Fruit fly (Drosophila melanogaster): ENCODE results near the gene robl37BC.
A peak's percentile ranks its signal among the peaks of the same experiment; 100 is the strongest.

robl37BC gene

dm6 chr2L:19014032-19014880, 3.6 kb downstream of the robl37BC start (continued):
- TF ChIP-seq CG15601 (tag; optimal IDR thresholded peaks at IDR 0.05) (peak; percentile 66), Abd-B (GFP tag; optimal IDR thresholded peaks at IDR 0.05) (peak; percentile 53), CG1602 (GFP tag; optimal IDR thresholded peaks at IDR 0.05) (peak; percentile 36), lmd (GFP tag; IDR thresholded peaks at IDR 0.05) (peak; percentile 62), Camta (GFP tag; optimal IDR thresholded peaks at IDR 0.05) (no peak), fd102C (GFP tag; optimal IDR thresholded peaks at IDR 0.05) (no peak), CoRest (tag; optimal IDR thresholded peaks at IDR 0.05) (peak; percentile 83), yki (optimal IDR thresholded peaks at IDR 0.05) (no peak), PHDP (tag; optimal IDR thresholded peaks at IDR 0.05) (peak; percentile 81), Doc3 (GFP tag; IDR thresholded peaks at IDR 0.05; ENCODE audit: partially characterized antibody) (no peak), peb (GFP tag; IDR thresholded peaks at IDR 0.05) (no peak), lab (GFP tag; optimal IDR thresholded peaks at IDR 0.05) (peak; percentile 90), bigmax (GFP tag; optimal IDR thresholded peaks at IDR 0.05) (no peak), CG6854 (GFP tag; optimal IDR thresholded peaks at IDR 0.05) (peak; percentile 87), CG7839 (tag; optimal IDR thresholded peaks at IDR 0.05) (peak; percentile 87), CG7963 (GFP tag; IDR thresholded peaks at IDR 0.05; ENCODE audit: partially characterized antibody) (no peak), E2f1 (GFP tag; IDR thresholded peaks at IDR 0.05) (peak; percentile 47), HmgZ (tag; optimal IDR thresholded peaks at IDR 0.05) (peak; percentile 46), sc (optimal IDR thresholded peaks at IDR 0.05) (no peak), sc (GFP tag; optimal IDR thresholded peaks at IDR 0.05) (peak; percentile 49), Ada2b (GFP tag; IDR thresholded peaks at IDR 0.05) (peak; percentile 44; the same call in 1 of the 2 replicates), CG8359 (GFP tag; optimal IDR thresholded peaks at IDR 0.05; ENCODE audit: borderline replicate concordance) (peak; percentile 27), Jarid2 (GFP tag; optimal IDR thresholded peaks at IDR 0.05) (peak; percentile 38), CG2199 (GFP tag; IDR thresholded peaks at IDR 0.05) (no peak), fd3F (GFP tag; optimal IDR thresholded peaks at IDR 0.05) (peak; percentile 65), Med (GFP tag) (peak; percentile 65), CG10274 (GFP tag; optimal IDR thresholded peaks at IDR 0.05) (peak; percentile 15), BEAF-32 (GFP tag; optimal IDR thresholded peaks at IDR 0.05) (no peak), CG8924 (tag; optimal IDR thresholded peaks at IDR 0.05) (peak; percentile 83), Kr (GFP tag; optimal IDR thresholded peaks at IDR 0.05) (no peak), ind (GFP tag; optimal IDR thresholded peaks at IDR 0.05) (peak; percentile 58), D19A (tag; optimal IDR thresholded peaks at IDR 0.05) (peak; percentile 69), bsh (GFP tag; optimal IDR thresholded peaks at IDR 0.05) (peak in 1 of 2 experiments; percentile 73), CG1603 (tag; optimal IDR thresholded peaks at IDR 0.05) (peak; percentile 9), zf30C (GFP tag; optimal IDR thresholded peaks at IDR 0.05) (peak; percentile 77), tgo (GFP tag; IDR thresholded peaks at IDR 0.05) (peak; percentile 48; the same call in 1 of the 3 replicates), CG12219 (GFP tag; optimal IDR thresholded peaks at IDR 0.05) (peak; percentile 30), CG13624 (GFP tag; optimal IDR thresholded peaks at IDR 0.05) (no peak), CG12299 (tag; optimal IDR thresholded peaks at IDR 0.05) (peak; percentile 74), HLHmδ (GFP tag; optimal IDR thresholded peaks at IDR 0.05) (no peak), CG11398 (GFP tag; optimal IDR thresholded peaks at IDR 0.05) (no peak), Dip3 (GFP tag; optimal IDR thresholded peaks at IDR 0.05) (no peak), CG12104 (GFP tag; optimal IDR thresholded peaks at IDR 0.05) (peak; percentile 49), CG32767 (GFP tag; IDR thresholded peaks at IDR 0.05) (peak; percentile 61; the same call in 1 of the 2 replicates), CG42726 (GFP tag; IDR thresholded peaks at IDR 0.05; ENCODE audit: partially characterized antibody) (no peak), nmo (GFP tag; optimal IDR thresholded peaks at IDR 0.05) (peak; percentile 78), CG2116 (GFP tag; optimal IDR thresholded peaks at IDR 0.05) (peak; percentile 24), Mrtf (GFP tag; IDR thresholded peaks at IDR 0.05) (0 out of 3 replicates have a peak, but pooled peaks have one; percentile 30)

All from whole organism, embryonic.